Fruit fly (Drosophila melanogaster): Measurements from ENCODE around the gene CG13992.

DNA sequence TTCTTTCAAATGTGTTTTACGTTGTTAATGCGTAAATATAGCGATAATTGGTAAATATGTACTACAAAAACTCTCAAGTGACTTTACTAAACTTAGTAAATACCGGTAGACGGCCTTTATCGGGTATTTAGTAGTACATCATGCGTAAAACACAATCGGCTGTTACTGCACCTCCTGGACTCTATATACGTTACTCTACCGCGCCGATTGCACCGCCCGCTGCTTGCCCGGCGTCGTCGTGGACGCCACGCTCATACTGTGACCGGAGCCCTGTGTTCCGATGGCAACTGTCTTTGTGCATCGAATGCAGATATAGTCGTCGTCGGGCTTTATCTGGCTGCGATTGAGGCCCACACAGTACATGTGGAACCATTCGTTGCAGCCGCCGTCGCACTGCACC lies 22.9 kb upstream of the CG13992 start:
- TF ChIP-seq ttk (optimal IDR thresholded peaks at IDR 0.05) (no peak), psq (optimal IDR thresholded peaks at IDR 0.05) (no peak), h (optimal IDR thresholded peaks at IDR 0.05) (no peak), Myc (optimal IDR thresholded peaks at IDR 0.05) (no peak), Sin3A (optimal IDR thresholded peaks at IDR 0.05) (no peak), insv (optimal IDR thresholded peaks at IDR 0.05) (no peak)

All from Kc167 (cell line).